Fruit fly (Drosophila melanogaster) whole organism, prepupa: Measurements from ENCODE around the gene CG5850.
A peak's percentile ranks its signal among the peaks of the same experiment; 100 is the strongest.

Experiments
- Blimp-1 ChIP-seq: fragments of 200-800 bp; sonication (Bioruptor generic); optimal IDR thresholded peaks from 3 replicates; lab custom pipeline; 2017; ENCODE audit warnings: missing biosample characterization, missing genetic modification characterization, mild to moderate bottlenecking, moderate library complexity, missing genetic modification reagents
- CG10631 ChIP-seq: fragments of 200-800 bp; sonication (Bioruptor generic); optimal IDR thresholded peaks from 2 replicates; lab custom pipeline; 2016; ENCODE audit warnings: missing biosample characterization, missing genetic modification characterization
- CG10669 ChIP-seq: fragments of 200-800 bp; sonication (Bioruptor generic); optimal IDR thresholded peaks from 3 replicates; lab custom pipeline; 2018; ENCODE audit warnings: missing biosample characterization, mild to moderate bottlenecking, missing genetic modification characterization, moderate library complexity
- CG11762 ChIP-seq: fragments of 200-800 bp; sonication (Bioruptor generic); optimal IDR thresholded peaks from 3 replicates; lab custom pipeline; 2016; ENCODE audit warnings: missing biosample characterization, missing genetic modification characterization; ENCODE audit not compliant: insufficient read depth
- CG11902 ChIP-seq: fragments of 200-800 bp; sonication (Bioruptor generic); optimal IDR thresholded peaks from 3 replicates; lab custom pipeline; 2016; ENCODE audit warnings: missing biosample characterization, missing genetic modification characterization
- CG15336 ChIP-seq: fragments of 200-800 bp; sonication (Bioruptor generic); IDR thresholded peaks from 2 replicates; pipeline ENCODE4 v1.3.6; 2022; ENCODE audit warnings: missing biosample characterization, missing genetic modification characterization
- CG1621 ChIP-seq: fragments of 200-800 bp; sonication (Bioruptor generic); optimal IDR thresholded peaks from 3 replicates; lab custom pipeline; 2018; ENCODE audit warnings: missing biosample characterization, mild to moderate bottlenecking, missing genetic modification characterization
- CG16779 ChIP-seq: fragments of 200-800 bp; sonication (Bioruptor generic); optimal IDR thresholded peaks from 3 replicates; lab custom pipeline; 2017; ENCODE audit warnings: missing biosample characterization, mild to moderate bottlenecking, missing genetic modification characterization
- CG3032 ChIP-seq: fragments of 200-800 bp; optimal IDR thresholded peaks from 2 replicates; lab custom pipeline; 2019; ENCODE audit warnings: missing biosample characterization, mild to moderate bottlenecking, missing genetic modification characterization, moderate library complexity
- CG31627 ChIP-seq: fragments of 200-800 bp; sonication (Bioruptor generic); optimal IDR thresholded peaks from 3 replicates; lab custom pipeline; 2016; ENCODE audit warnings: missing biosample characterization, missing genetic modification characterization
- CG32006 ChIP-seq: fragments of 200-800 bp; sonication (Bioruptor generic); optimal IDR thresholded peaks from 3 replicates; lab custom pipeline; 2017; ENCODE audit warnings: missing biosample characterization, mild to moderate bottlenecking, missing genetic modification characterization
- CG34406 ChIP-seq: fragments of 200-800 bp; sonication (Bioruptor generic); optimal IDR thresholded peaks from 3 replicates; lab custom pipeline; 2016; ENCODE audit warnings: missing biosample characterization, missing genetic modification characterization
- CG3919 ChIP-seq: fragments of 200-800 bp; sonication (Bioruptor generic); optimal IDR thresholded peaks from 3 replicates; lab custom pipeline; 2016; ENCODE audit warnings: missing biosample characterization, missing genetic modification characterization
- CG4318 ChIP-seq: fragments of 200-800 bp; sonication (Bioruptor generic); optimal IDR thresholded peaks from 3 replicates; lab custom pipeline; 2017; ENCODE audit warnings: missing biosample characterization, mild to moderate bottlenecking, missing genetic modification characterization
- CG6163 ChIP-seq: fragments of 200-800 bp; sonication (Bioruptor generic); IDR thresholded peaks from 3 replicates; pipeline ENCODE4 v1.3.6; 2022; ENCODE audit warnings: missing biosample characterization, missing genetic modification characterization
- CG6276 ChIP-seq: fragments of 200-800 bp; sonication (Bioruptor generic); optimal IDR thresholded peaks from 2 replicates; lab custom pipeline; 2017; ENCODE audit warnings: missing biosample characterization, mild to moderate bottlenecking, missing genetic modification characterization
- CG6792 ChIP-seq: fragments of 200-800 bp; sonication (Bioruptor generic); optimal IDR thresholded peaks from 3 replicates; lab custom pipeline; 2016; ENCODE audit warnings: missing biosample characterization, missing genetic modification characterization
- CG6808 ChIP-seq: fragments of 200-800 bp; sonication (Bioruptor generic); optimal IDR thresholded peaks from 3 replicates; lab custom pipeline; 2017; ENCODE audit warnings: missing biosample characterization, missing genetic modification characterization, mild to moderate bottlenecking, moderate library complexity, missing genetic modification reagents
- CG6854 ChIP-seq: fragments of 200-800 bp; sonication (Bioruptor generic); optimal IDR thresholded peaks from 2 replicates; lab custom pipeline; 2017; ENCODE audit warnings: missing biosample characterization, mild to moderate bottlenecking, missing genetic modification characterization
- CG7368 ChIP-seq: fragments of 200-800 bp; sonication (Bioruptor generic); optimal IDR thresholded peaks from 3 replicates; lab custom pipeline; 2016; ENCODE audit warnings: missing biosample characterization, missing genetic modification characterization
- CG8119 ChIP-seq: fragments of 200-800 bp; sonication (Bioruptor generic); IDR thresholded peaks from 3 replicates; pipeline ENCODE4 v1.3.6; 2022; ENCODE audit warnings: missing biosample characterization, missing genetic modification characterization
- CG8632 ChIP-seq: fragments of 200-800 bp; sonication (Bioruptor generic); optimal IDR thresholded peaks from 3 replicates; lab custom pipeline; 2016; ENCODE audit warnings: missing biosample characterization, missing genetic modification characterization
- CG9139 ChIP-seq: fragments of 200-800 bp; sonication (Bioruptor generic); optimal IDR thresholded peaks from 3 replicates; lab custom pipeline; 2017; ENCODE audit warnings: missing biosample characterization, mild to moderate bottlenecking, missing genetic modification characterization
- Eip75B ChIP-seq: fragments of 200-800 bp; sonication (Bioruptor generic); optimal IDR thresholded peaks from 3 replicates; lab custom pipeline; 2016; ENCODE audit warnings: missing biosample characterization, missing genetic modification characterization
- Eip93F ChIP-seq: fragments of 200-800 bp; sonication (Bioruptor generic); optimal IDR thresholded peaks from 2 replicates; lab custom pipeline; 2016; ENCODE audit warnings: missing biosample characterization, mild to moderate bottlenecking, missing genetic modification characterization
- Ets21C ChIP-seq: fragments of 200-800 bp; sonication (Bioruptor generic); optimal IDR thresholded peaks from 3 replicates; lab custom pipeline; 2016; ENCODE audit warnings: missing biosample characterization, missing genetic modification characterization
- Gug ChIP-seq: fragments of 200-800 bp; sonication (Bioruptor generic); IDR thresholded peaks from 2 replicates; pipeline ENCODE4 v1.3.6; 2022; ENCODE audit warnings: missing biosample characterization, missing genetic modification characterization
- Hr4 ChIP-seq: fragments of 200-800 bp; sonication (Bioruptor generic); optimal IDR thresholded peaks from 3 replicates; lab custom pipeline; 2016; ENCODE audit warnings: missing biosample characterization, missing genetic modification characterization
- Lpt ChIP-seq: fragments of 200-800 bp; sonication (Bioruptor generic); optimal IDR thresholded peaks from 3 replicates; lab custom pipeline; 2016; ENCODE audit warnings: missing biosample characterization, missing genetic modification characterization
- OdsH ChIP-seq: fragments of 200-800 bp; sonication (Bioruptor generic); optimal IDR thresholded peaks from 3 replicates; lab custom pipeline; 2016; ENCODE audit warnings: missing biosample characterization, missing genetic modification characterization
- Sox102F ChIP-seq: fragments of 200-800 bp; sonication (Bioruptor generic); optimal IDR thresholded peaks from 2 replicates; lab custom pipeline; 2016; ENCODE audit warnings: missing biosample characterization, mild to moderate bottlenecking, missing genetic modification characterization
- Sox14 ChIP-seq: fragments of 200-800 bp; sonication (Bioruptor generic); optimal IDR thresholded peaks from 3 replicates; lab custom pipeline; 2016; ENCODE audit warnings: missing biosample characterization, missing genetic modification characterization
- achi ChIP-seq: fragments of 200-800 bp; sonication (Bioruptor generic); optimal IDR thresholded peaks from 3 replicates; lab custom pipeline; 2016; ENCODE audit warnings: missing biosample characterization, missing genetic modification characterization
- acj6 ChIP-seq: fragments of 200-800 bp; sonication (Bioruptor generic); optimal IDR thresholded peaks from 3 replicates; lab custom pipeline; 2016; ENCODE audit warnings: missing biosample characterization, missing genetic modification characterization
- cyc ChIP-seq: fragments of 200-800 bp; sonication (Bioruptor generic); optimal IDR thresholded peaks from 3 replicates; lab custom pipeline; 2016; ENCODE audit warnings: missing biosample characterization, missing genetic modification characterization
- dac ChIP-seq: fragments of 200-800 bp; sonication (Bioruptor generic); optimal IDR thresholded peaks from 2 replicates; lab custom pipeline; 2017; ENCODE audit warnings: missing biosample characterization, mild to moderate bottlenecking, missing genetic modification characterization
- dsx ChIP-seq: fragments of 200-800 bp; optimal IDR thresholded peaks from 3 replicates; lab custom pipeline; 2019; ENCODE audit warnings: missing biosample characterization, mild to moderate bottlenecking, missing genetic modification characterization, moderate library complexity; ENCODE audit not compliant: poor library complexity, severe bottlenecking
- eg ChIP-seq: fragments of 200-800 bp; sonication (Bioruptor generic); IDR thresholded peaks from 3 replicates; pipeline ENCODE4 v1.3.6; 2022; ENCODE audit warnings: missing biosample characterization, missing genetic modification characterization
- esn ChIP-seq: fragments of 200-800 bp; sonication (Bioruptor generic); optimal IDR thresholded peaks from 2 replicates; lab custom pipeline; 2016; ENCODE audit warnings: missing biosample characterization, mild to moderate bottlenecking, missing genetic modification characterization, moderate library complexity
- fd85E ChIP-seq: fragments of 200-800 bp; sonication (Bioruptor generic); optimal IDR thresholded peaks from 3 replicates; lab custom pipeline; 2016; ENCODE audit warnings: missing biosample characterization, missing genetic modification characterization
- lz ChIP-seq: fragments of 200-800 bp; sonication (Bioruptor generic); optimal IDR thresholded peaks from 3 replicates; lab custom pipeline; 2016; ENCODE audit warnings: missing biosample characterization, missing genetic modification characterization
- net ChIP-seq: fragments of 200-800 bp; sonication (Bioruptor generic); optimal IDR thresholded peaks from 3 replicates; lab custom pipeline; 2016; ENCODE audit warnings: missing biosample characterization, missing genetic modification characterization
- pdm3 ChIP-seq: fragments of 200-800 bp; sonication (Bioruptor generic); optimal IDR thresholded peaks from 3 replicates; lab custom pipeline; 2016; ENCODE audit warnings: missing biosample characterization, missing genetic modification characterization
- salr ChIP-seq, 2 experiments: fragments of 200-800 bp; sonication (Bioruptor generic); optimal IDR thresholded peaks; 3 replicates each; lab custom pipeline; 2016 to 2018; ENCODE audit warnings: missing biosample characterization in 2 of 2, missing genetic modification characterization in 2 of 2, mild to moderate bottlenecking in 1 of 2
- spab ChIP-seq: fragments of 200-800 bp; sonication (Bioruptor generic); optimal IDR thresholded peaks from 2 replicates; lab custom pipeline; 2017; ENCODE audit warnings: missing biosample characterization, mild to moderate bottlenecking, missing genetic modification characterization, missing genetic modification reagents
- svp ChIP-seq: fragments of 200-800 bp; sonication (Bioruptor generic); peaks from one replicate; lab custom pipeline; 2016; ENCODE audit warnings: missing biosample characterization, missing genetic modification characterization
- topi ChIP-seq: fragments of 200-800 bp; sonication (Bioruptor generic); optimal IDR thresholded peaks from 3 replicates; lab custom pipeline; 2016; ENCODE audit warnings: missing biosample characterization, missing genetic modification characterization
- vri ChIP-seq: fragments of 200-800 bp; sonication (Bioruptor generic); optimal IDR thresholded peaks from 3 replicates; lab custom pipeline; 2016; ENCODE audit warnings: missing biosample characterization, mild to moderate bottlenecking, missing genetic modification characterization

CG5850 gene

dm6 chr2L:9948520-9948858 is 15.3 kb downstream of the CG5850 start:
- peak; percentile 89 for TF ChIP-seq svp (GFP tag; lab: Kevin White, UChicago)
- TF ChIP-seq CG4318: no peak
- TF ChIP-seq salr (GFP tag; optimal IDR thresholded peaks at IDR 0.05; lab: Kevin White, UChicago): no peak
- TF ChIP-seq eg: no peak
- TF ChIP-seq CG6163 (GFP tag; lab: Robert Waterston, UW): no peak
- no peak for TF ChIP-seq CG10631 (GFP tag; lab: Kevin White, UChicago)
- TF ChIP-seq CG6808: peak; percentile 0
- TF ChIP-seq CG34406 (GFP tag; lab: Kevin White, UChicago): no peak

- TF ChIP-seq eg: peak; percentile 23; the same call in 1 of the 3 replicates
- TF ChIP-seq CG11762 (GFP tag; lab: Kevin White, UChicago): no peak
- TF ChIP-seq vri (GFP tag; lab: Kevin White, UChicago): peak; percentile 99
- TF ChIP-seq svp (GFP tag; lab: Kevin White, UChicago): no peak
- peak; percentile 10 for TF ChIP-seq OdsH
- no peak for TF ChIP-seq CG6276 (GFP tag; lab: Kevin White, UChicago)
- TF ChIP-seq salr (GFP tag; optimal IDR thresholded peaks at IDR 0.05; lab: Kevin White, UChicago): peak in 1 of 2 experiments; percentile 12
- no peak for TF ChIP-seq fd85E (GFP tag; lab: Kevin White, UChicago)
- TF ChIP-seq Eip93F (GFP tag; lab: Kevin White, UChicago): peak; percentile 87
- TF ChIP-seq Lpt (GFP tag; lab: Kevin White, UChicago): no peak
- no peak for TF ChIP-seq CG4318
- no peak for TF ChIP-seq dsx (GFP tag; lab: Kevin White, UChicago)
- no peak for TF ChIP-seq achi
- no peak for TF ChIP-seq dac (GFP tag; lab: Kevin White, UChicago)
- no peak for TF ChIP-seq acj6 (GFP tag; lab: Kevin White, UChicago)
- TF ChIP-seq Gug (GFP tag; lab: Robert Waterston, UW): no peak
- TF ChIP-seq esn (GFP tag; lab: Kevin White, UChicago): peak; percentile 50
- TF ChIP-seq net (GFP tag; lab: Kevin White, UChicago): no peak
- no peak for TF ChIP-seq CG8119 (GFP tag; lab: Robert Waterston, UW)
- peak; percentile 22 for TF ChIP-seq topi (GFP tag; lab: Kevin White, UChicago)
- no peak for TF ChIP-seq Sox102F
- no peak for TF ChIP-seq spab (GFP tag; lab: Kevin White, UChicago)
- TF ChIP-seq CG10669 (GFP tag; lab: Kevin White, UChicago): no peak
- TF ChIP-seq CG11902 (GFP tag; lab: Kevin White, UChicago): no peak
- no peak for TF ChIP-seq CG34406 (GFP tag; lab: Kevin White, UChicago)
- TF ChIP-seq CG3919: no peak
- TF ChIP-seq Hr4 (GFP tag; lab: Kevin White, UChicago): peak; percentile 5
- no peak for TF ChIP-seq CG15336
- TF ChIP-seq CG1621 (tag; lab: Kevin White, UChicago): peak; percentile 13
- no peak for TF ChIP-seq Blimp-1
- TF ChIP-seq CG9139: no peak
- TF ChIP-seq CG6792 (GFP tag; lab: Kevin White, UChicago): no peak
- no peak for TF ChIP-seq CG10631 (GFP tag; lab: Kevin White, UChicago)
- TF ChIP-seq CG6808: no peak
- no peak for TF ChIP-seq CG7368 (GFP tag; lab: Kevin White, UChicago)
- no peak for TF ChIP-seq CG3032
- peak; percentile 29 for TF ChIP-seq pdm3 (GFP tag; lab: Kevin White, UChicago)
- no peak for TF ChIP-seq CG6854
- TF ChIP-seq Ets21C: no peak
- no peak for TF ChIP-seq CG8632 (GFP tag; lab: Kevin White, UChicago)
- no peak for TF ChIP-seq cyc
- TF ChIP-seq Sox14 (GFP tag; lab: Kevin White, UChicago): peak; percentile 34
- TF ChIP-seq CG16779 (tag; lab: Kevin White, UChicago): no peak
- TF ChIP-seq Eip75B (GFP tag; lab: Kevin White, UChicago): no peak
- TF ChIP-seq CG32006 (GFP tag; lab: Kevin White, UChicago): peak; percentile 46
- peak; percentile 4 for TF ChIP-seq CG31627 (GFP tag; lab: Kevin White, UChicago)
- TF ChIP-seq lz (GFP tag; lab: Kevin White, UChicago): no peak
Observed at dm6 chr2L:9947738-9948519, 15.8 kb downstream of the CG5850 start.
